Worm (Caenorhabditis elegans) whole organism, late embryonic: ENCODE results near the gene mlc-1.

Experiments used
- F13H6.1 ChIP-seq: sonication (generic microtip); optimal IDR thresholded peaks from 2 replicates; lab custom pipeline; 2016; ENCODE audit warnings: missing genetic modification characterization, missing compliant biosample characterization
- ama-1 ChIP-seq: fragments of 150-350 bp; optimal IDR thresholded peaks from 2 replicates; lab custom pipeline; 2014
- hlh-30 ChIP-seq: sonication (generic microtip); optimal IDR thresholded peaks from 2 replicates; lab custom pipeline; 2017; ENCODE audit warnings: antibody characterized with exemption, missing genetic modification characterization, missing compliant biosample characterization; ENCODE audit not compliant: insufficient read depth
- hlh-6 ChIP-seq: sonication (generic microtip); optimal IDR thresholded peaks from 2 replicates; lab custom pipeline; 2016; ENCODE audit warnings: missing genotype, missing genetic modification characterization, missing compliant biosample characterization
- hlh-8 ChIP-seq: sonication (generic microtip); optimal IDR thresholded peaks from 2 replicates; lab custom pipeline; 2016; ENCODE audit warnings: missing genotype, missing genetic modification characterization, missing compliant biosample characterization
- lim-6 ChIP-seq: sonication (generic microtip); optimal IDR thresholded peaks from 2 replicates; lab custom pipeline; 2016; ENCODE audit warnings: missing genetic modification characterization, missing compliant biosample characterization
- npax-4 ChIP-seq: sonication (generic microtip); optimal IDR thresholded peaks from 2 replicates; lab custom pipeline; 2016; ENCODE audit warnings: missing genetic modification characterization, missing compliant biosample characterization
- pqm-1 ChIP-seq: sonication (generic microtip); optimal IDR thresholded peaks from 2 replicates; lab custom pipeline; 2016; ENCODE audit warnings: missing genetic modification characterization, missing compliant biosample characterization
- tbx-7 ChIP-seq: sonication (generic microtip); optimal IDR thresholded peaks from 2 replicates; lab custom pipeline; 2016; ENCODE audit warnings: missing genotype, missing genetic modification characterization, missing compliant biosample characterization

DNA sequence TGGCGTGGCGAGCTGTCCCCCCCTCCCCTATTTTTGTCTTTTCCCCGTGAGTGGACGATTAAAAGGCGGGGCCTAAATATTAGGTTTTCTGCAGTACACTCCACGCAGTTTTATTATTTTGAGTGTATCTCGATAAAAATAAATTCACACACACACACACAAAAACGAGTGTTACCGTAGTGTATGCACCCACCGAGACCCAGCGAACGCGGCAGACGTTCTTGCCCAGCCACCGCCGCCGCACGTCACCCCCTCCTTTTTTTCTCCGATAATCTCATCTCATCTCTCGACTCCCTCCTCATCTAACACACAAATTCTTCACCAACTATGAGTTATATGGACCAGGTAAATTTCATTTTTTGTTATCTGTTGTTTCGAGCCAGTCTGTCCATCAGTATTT, 24.8 kb upstream of the mlc-1 start, which contains the start of gene fubl-3:
- TF ChIP-seq ama-1 (lab: Kevin White, UChicago): no peak
- no peak for TF ChIP-seq lim-6
- no peak for TF ChIP-seq hlh-8 (tag; lab: Kevin White, UChicago)
- TF ChIP-seq pqm-1 (tag; lab: Kevin White, UChicago): no peak
- no peak for TF ChIP-seq hlh-30 (tag; lab: Kevin White, UChicago)
- TF ChIP-seq npax-4 (tag; lab: Kevin White, UChicago): no peak
- no peak for TF ChIP-seq hlh-6 (tag; lab: Kevin White, UChicago)
- TF ChIP-seq F13H6.1 (tag; lab: Kevin White, UChicago): no peak
- no peak for TF ChIP-seq tbx-7 (tag; lab: Kevin White, UChicago)
